Worm (Caenorhabditis elegans) whole organism, young adult: ENCODE results near the gene C36E8.6.

ENCODE experiments used
- B0035.1 ChIP-seq: sonication (generic microtip); optimal IDR thresholded peaks from 2 replicates; lab custom pipeline; 2016; ENCODE audit warnings: missing genetic modification characterization, mild to moderate bottlenecking, missing compliant biosample characterization, missing genotype, missing genetic modification reagents
- F23B12.7 ChIP-seq: sonication (generic microtip); optimal IDR thresholded peaks from 2 replicates; lab custom pipeline; 2017; ENCODE audit warnings: missing genetic modification characterization, mild to moderate bottlenecking, missing compliant biosample characterization, antibody characterized with exemption, moderate library complexity; ENCODE audit not compliant: insufficient read depth
- Y53F4B.3 ChIP-seq: fragments of 200-800 bp; sonication (Bioruptor generic); IDR thresholded peaks from 2 replicates; pipeline ENCODE4 v1.3.6; 2022; ENCODE audit warnings: missing genetic modification reagents, missing genetic modification characterization, missing compliant biosample characterization
- Y53G8AR.9 ChIP-seq: fragments of 200-800 bp; sonication (Bioruptor generic); conservative IDR thresholded peaks from 2 replicates; pipeline ENCODE4 v1.3.6; 2022; ENCODE audit warnings: missing genetic modification reagents, missing genetic modification characterization, missing compliant biosample characterization
- Y67H2A.10 ChIP-seq: fragments of 200-800 bp; sonication (Bioruptor generic); conservative IDR thresholded peaks from 2 replicates; pipeline ENCODE4 v1.3.6; 2022; ENCODE audit warnings: missing genetic modification reagents, missing genetic modification characterization, missing compliant biosample characterization
- Y79H2A.3 ChIP-seq: fragments of 200-800 bp; sonication (Bioruptor generic); conservative IDR thresholded peaks from 2 replicates; pipeline ENCODE4 v1.3.6; 2022; ENCODE audit warnings: missing genetic modification reagents, missing genetic modification characterization, missing compliant biosample characterization
- ama-1 ChIP-seq, 3 experiments: fragments of 150-350 bp in 1 of 3; sonication (generic microtip) in 2 of 3; optimal IDR thresholded peaks; 2 replicates each; lab custom pipeline; 2014 to 2018; ENCODE audit warnings: missing biosample characterization in 2 of 3, missing genetic modification characterization in 2 of 3, missing genetic modification reagents in 2 of 3
- attf-5 ChIP-seq: fragments of 200-800 bp; sonication (Bioruptor generic); optimal IDR thresholded peaks from 2 replicates; lab custom pipeline; 2018; ENCODE audit warnings: mild to moderate bottlenecking, missing genetic modification characterization, missing compliant biosample characterization
- ccch-3 ChIP-seq: fragments of 200-800 bp; sonication (Bioruptor generic); optimal IDR thresholded peaks from 2 replicates; lab custom pipeline; 2018; ENCODE audit warnings: mild to moderate bottlenecking, missing genetic modification characterization, missing compliant biosample characterization
- cebp-1 ChIP-seq, 2 experiments: fragments of 200-800 bp in 1 of 2; sonication (Bioruptor generic) in 1 of 2; sonication (generic microtip) in 1 of 2; IDR thresholded peaks in 1 of 2; optimal IDR thresholded peaks in 1 of 2; 2 replicates each; pipeline versions ENCODE4 v1.3.6 to Lab custom; 2017 to 2022; ENCODE audit warnings: missing compliant biosample characterization in 2 of 2, missing genetic modification characterization in 2 of 2, mild to moderate bottlenecking in 1 of 2, missing genetic modification reagents in 1 of 2, moderate library complexity in 1 of 2
- ceh-79 ChIP-seq: sonication (generic microtip); optimal IDR thresholded peaks from 2 replicates; lab custom pipeline; 2017; ENCODE audit warnings: mild to moderate bottlenecking, missing genetic modification characterization, missing compliant biosample characterization
- dox-1 ChIP-seq: fragments of 200-800 bp; sonication (Bioruptor generic); IDR thresholded peaks from 2 replicates; pipeline ENCODE4 v1.3.6; 2022; ENCODE audit warnings: missing genetic modification reagents, missing genetic modification characterization, missing compliant biosample characterization
- egl-18 ChIP-seq: fragments of 200-800 bp; sonication (Bioruptor generic); IDR thresholded peaks from 2 replicates; pipeline ENCODE4 v1.3.6; 2022; ENCODE audit warnings: missing genetic modification reagents, missing genetic modification characterization, missing compliant biosample characterization
- him-1 ChIP-seq: sonication (generic microtip); optimal IDR thresholded peaks from 2 replicates; lab custom pipeline; 2016; ENCODE audit warnings: missing genotype, missing genetic modification reagents, missing genetic modification characterization, missing compliant biosample characterization
- hlh-12 ChIP-seq: sonication (generic microtip); optimal IDR thresholded peaks from 2 replicates; lab custom pipeline; 2016; ENCODE audit warnings: missing genetic modification characterization, missing compliant biosample characterization
- hmg-1.2 ChIP-seq: fragments of 200-800 bp; sonication (Bioruptor generic); IDR thresholded peaks from 2 replicates; pipeline ENCODE4 v1.3.6; 2022; ENCODE audit warnings: missing genetic modification reagents, missing genetic modification characterization, missing compliant biosample characterization
- lin-35 ChIP-seq, 3 experiments: fragments of 150-350 bp in 2 of 3; sonication (generic microtip) in 1 of 3; optimal IDR thresholded peaks; 2 replicates each; lab custom pipeline; 2014 to 2018; ENCODE audit warnings: missing biosample characterization in 3 of 3, missing genetic modification characterization in 3 of 3, missing genetic modification reagents in 3 of 3
- lsl-1 ChIP-seq: fragments of 200-800 bp; sonication (Bioruptor generic); optimal IDR thresholded peaks from 2 replicates; lab custom pipeline; 2018; ENCODE audit warnings: mild to moderate bottlenecking, missing genetic modification characterization, moderate library complexity, missing compliant biosample characterization
- madf-10 ChIP-seq: sonication (generic microtip); optimal IDR thresholded peaks from 2 replicates; lab custom pipeline; 2016; ENCODE audit warnings: mild to moderate bottlenecking, missing genetic modification characterization, missing compliant biosample characterization
- madf-8 ChIP-seq: fragments of 200-800 bp; sonication (Bioruptor generic); conservative IDR thresholded peaks from 2 replicates; pipeline ENCODE4 v1.3.6; 2022; ENCODE audit warnings: missing genetic modification reagents, missing genetic modification characterization, missing compliant biosample characterization
- nfya-2 ChIP-seq: fragments of 200-800 bp; sonication (Bioruptor generic); IDR thresholded peaks from 2 replicates; pipeline ENCODE4 v1.3.6; 2022; ENCODE audit warnings: missing genetic modification reagents, missing genetic modification characterization, missing compliant biosample characterization
- nhr-80 ChIP-seq: sonication (generic microtip); optimal IDR thresholded peaks from 2 replicates; lab custom pipeline; 2016; ENCODE audit warnings: missing genetic modification characterization, missing compliant biosample characterization
- rcor-1 ChIP-seq: fragments of 200-800 bp; sonication (Bioruptor generic); IDR thresholded peaks from 2 replicates; pipeline ENCODE4 v1.3.6; 2022; ENCODE audit warnings: missing genetic modification reagents, missing genetic modification characterization, missing compliant biosample characterization
- snpc-3.4 ChIP-seq: sonication (generic microtip); optimal IDR thresholded peaks from 2 replicates; lab custom pipeline; 2017; ENCODE audit warnings: missing genetic modification characterization, mild to moderate bottlenecking, missing compliant biosample characterization, antibody characterized with exemption, moderate library complexity, missing genotype, missing genetic modification reagents
- snpc-4 ChIP-seq, 5 experiments: fragments of 150-350 bp in 1 of 5; sonication (generic microtip) in 4 of 5; optimal IDR thresholded peaks; 2 replicates each; lab custom pipeline; 2014 to 2018; ENCODE audit warnings: missing genetic modification characterization in 5 of 5, missing biosample characterization in 3 of 5, antibody characterized with exemption in 2 of 5, mild to moderate bottlenecking in 2 of 5, missing compliant biosample characterization in 2 of 5, missing genotype in 2 of 5, moderate library complexity in 2 of 5, missing genetic modification reagents in 1 of 5
- somi-1 ChIP-seq: fragments of 200-800 bp; sonication (Bioruptor generic); optimal IDR thresholded peaks from 2 replicates; lab custom pipeline; 2018; ENCODE audit warnings: mild to moderate bottlenecking, missing genetic modification characterization, missing compliant biosample characterization
- tbp1 ChIP-seq: fragments of 200-800 bp; sonication (Bioruptor generic); optimal IDR thresholded peaks from 2 replicates; lab custom pipeline; 2018; ENCODE audit warnings: mild to moderate bottlenecking, missing genetic modification characterization, missing compliant biosample characterization
- tlf-1 ChIP-seq: fragments of 200-800 bp; sonication (Bioruptor generic); optimal IDR thresholded peaks from 2 replicates; lab custom pipeline; 2018; ENCODE audit warnings: mild to moderate bottlenecking, missing genetic modification characterization, missing compliant biosample characterization
- zfh-2 ChIP-seq: fragments of 200-800 bp; sonication (Bioruptor generic); conservative IDR thresholded peaks from 2 replicates; pipeline ENCODE4 v1.3.6; 2022; ENCODE audit warnings: missing genetic modification reagents, missing genetic modification characterization, missing compliant biosample characterization
- ztf-22 ChIP-seq: fragments of 200-800 bp; sonication (Bioruptor generic); optimal IDR thresholded peaks from 2 replicates; lab custom pipeline; 2018; ENCODE audit warnings: mild to moderate bottlenecking, missing genetic modification characterization, moderate library complexity, missing compliant biosample characterization

C36E8.6 gene

ce11 chrIII:4005446-4006192, 17.8 kb downstream of the C36E8.6 start, which contains the start of gene pxd-1:
Gene pxd-1, plus strand, starts transcription at chrIII:4006142.
- TF ChIP-seq cebp-1 (GFP tag; IDR thresholded peaks at IDR 0.05; lab: Robert Waterston, UW) = no peak
- peak; percentile 6 for TF ChIP-seq cebp-1 (tag; optimal IDR thresholded peaks at IDR 0.05; lab: Kevin White, UChicago)
- peak; percentile 13 for TF ChIP-seq somi-1
- TF ChIP-seq egl-18 (GFP tag; lab: Robert Waterston, UW) = no peak
- TF ChIP-seq tlf-1 (GFP tag; lab: Kevin White, UChicago) = no peak
- TF ChIP-seq tbp1 (GFP tag; lab: Kevin White, UChicago) = no peak
- peak; percentile 8 for TF ChIP-seq attf-5 (GFP tag; lab: Kevin White, UChicago)
- no peak for TF ChIP-seq B0035.1 (tag; lab: Kevin White, UChicago)
- TF ChIP-seq nfya-2 (GFP tag; lab: Robert Waterston, UW) = no peak
- TF ChIP-seq Y79H2A.3 (GFP tag; lab: Robert Waterston, UW) = no peak
- TF ChIP-seq, all 124 proteins: peak for 3

- TF ChIP-seq Y53G8AR.9 (0 out of 2 replicates have a peak, but pooled peaks have one; percentile 53), snpc-3.4 (tag; lab: Kevin White, UChicago) (no peak), ama-1 (optimal IDR thresholded peaks at IDR 0.05; lab: Kevin White, UChicago) (peak; percentile 16), ama-1 (GFP tag; optimal IDR thresholded peaks at IDR 0.05; lab: Kevin White, UChicago) (no peak), hlh-12 (tag; lab: Kevin White, UChicago) (no peak)
Measured at ce11 chrIII:4007017-4007416, 19.2 kb downstream of the C36E8.6 start.

ce11 chrIII:4009181-4009580, 21.3 kb downstream of the C36E8.6 start:
- TF ChIP-seq F23B12.7 (tag; lab: Kevin White, UChicago) (no peak), lin-35 (GFP tag; optimal IDR thresholded peaks at IDR 0.05; lab: Kevin White, UChicago) (no peak), lsl-1 (GFP tag; lab: Kevin White, UChicago) (no peak), ztf-22 (GFP tag; lab: Kevin White, UChicago) (no peak)

ce11 chrIII:4010168-4010567, 22.3 kb downstream of the C36E8.6 start:
- 0 out of 2 replicates have a peak, but pooled peaks have one; percentile 51 for TF ChIP-seq dox-1 (GFP tag; lab: Robert Waterston, UW)
- no peak for TF ChIP-seq tbp1 (GFP tag; lab: Kevin White, UChicago)
- peak; percentile 67; the same call in 1 of the 2 replicates for TF ChIP-seq hmg-1.2 (GFP tag; lab: Robert Waterston, UW)
- peak; percentile 76 for TF ChIP-seq zfh-2 (GFP tag; lab: Robert Waterston, UW)
- no peak for TF ChIP-seq him-1

- TF ChIP-seq nhr-80 (tag; lab: Kevin White, UChicago) = peak; percentile 52
- TF ChIP-seq ccch-3 = no peak
- TF ChIP-seq, all 124 proteins: peak for 1
Measured at ce11 chrIII:4010987-4011386, 23.1 kb downstream of the C36E8.6 start.

- no peak for TF ChIP-seq Y67H2A.10 (GFP tag; lab: Robert Waterston, UW)
- TF ChIP-seq madf-10 (tag; lab: Kevin White, UChicago) = no peak
- TF ChIP-seq ceh-79 (tag; lab: Kevin White, UChicago) = no peak
- no peak for TF ChIP-seq Y53F4B.3
- no peak for TF ChIP-seq hlh-12 (tag; lab: Kevin White, UChicago)
- no peak for TF ChIP-seq Y53G8AR.9
- no peak for TF ChIP-seq snpc-4 (GFP tag; optimal IDR thresholded peaks at IDR 0.05; lab: Kevin White, UChicago)
- TF ChIP-seq snpc-4 (tag; optimal IDR thresholded peaks at IDR 0.05; lab: Kevin White, UChicago) = no peak
- TF ChIP-seq tlf-1 (GFP tag; lab: Kevin White, UChicago) = no peak
- no peak for TF ChIP-seq rcor-1
- TF ChIP-seq madf-8 (GFP tag; lab: Robert Waterston, UW) = no peak
- TF ChIP-seq, all 124 proteins: peak for 0
Measured at ce11 chrIII:4012036-4012435, 24.2 kb downstream of the C36E8.6 start, which contains the start of gene C36E8.4. Gene C36E8.4, plus strand, starts transcription at chrIII:4012336.
